Worm (Caenorhabditis elegans) whole organism, L4 larva: ENCODE measurements around the gene T10F2.5.

Experiments used
- F10B5.3 ChIP-seq: sonication (generic microtip); optimal IDR thresholded peaks from 2 replicates; lab custom pipeline; 2016; ENCODE audit warnings: mild to moderate bottlenecking, missing genetic modification characterization, missing compliant biosample characterization
- T26A8.4 ChIP-seq: fragments of 200-800 bp; sonication (Bioruptor generic); IDR thresholded peaks from 2 replicates; pipeline ENCODE4 v1.3.6; 2022; ENCODE audit warnings: missing genetic modification characterization, missing compliant biosample characterization
- Y105C5A.15 ChIP-seq: fragments of 200-800 bp; sonication (Bioruptor generic); IDR thresholded peaks from 2 replicates; pipeline ENCODE4 v1.3.6; 2022; ENCODE audit warnings: missing genetic modification characterization, missing compliant biosample characterization
- ZK546.5 ChIP-seq, 2 experiments: sonication (generic microtip); optimal IDR thresholded peaks; 2 replicates each; lab custom pipeline; 2017; ENCODE audit warnings: missing biosample characterization in 2 of 2, missing genetic modification characterization in 2 of 2
- aly-2 ChIP-seq: sonication (generic microtip); optimal IDR thresholded peaks from 2 replicates; lab custom pipeline; 2018; ENCODE audit warnings: missing biosample characterization, missing genetic modification characterization
- attf-4 ChIP-seq: sonication (generic microtip); optimal IDR thresholded peaks from 3 replicates; lab custom pipeline; 2017; ENCODE audit warnings: missing biosample characterization, missing genetic modification characterization
- ceh-82 ChIP-seq: sonication (generic microtip); optimal IDR thresholded peaks from 2 replicates; lab custom pipeline; 2017; ENCODE audit warnings: missing biosample characterization, missing genetic modification characterization
- cey-2 ChIP-seq: sonication (generic microtip); optimal IDR thresholded peaks from 3 replicates; lab custom pipeline; 2017; ENCODE audit warnings: missing genetic modification characterization, mild to moderate bottlenecking, missing compliant biosample characterization, antibody characterized with exemption, borderline replicate concordance; ENCODE audit not compliant: insufficient read depth
- daf-12 ChIP-seq: fragments of 150-350 bp; optimal IDR thresholded peaks from 2 replicates; lab custom pipeline; 2014; ENCODE audit warnings: missing biosample characterization, missing genetic modification reagents, missing genetic modification characterization
- daf-16 ChIP-seq, 3 experiments: sonication (generic microtip); optimal IDR thresholded peaks; 2 replicates each; lab custom pipeline; 2016 to 2017; ENCODE audit warnings: missing genetic modification characterization in 3 of 3, missing genetic modification reagents in 3 of 3, mild to moderate bottlenecking in 2 of 3, missing compliant biosample characterization in 2 of 3, missing biosample characterization in 1 of 3, moderate library complexity in 1 of 3
- daf-19 ChIP-seq: fragments of 200-800 bp; sonication (Bioruptor generic); conservative IDR thresholded peaks from 2 replicates; pipeline ENCODE4 v1.3.6; 2022; ENCODE audit warnings: missing genetic modification characterization, missing compliant biosample characterization
- dmd-6 ChIP-seq: fragments of 200-800 bp; sonication (Bioruptor generic); IDR thresholded peaks from 2 replicates; pipeline ENCODE4 v1.3.6; 2022; ENCODE audit warnings: missing genetic modification reagents, missing genetic modification characterization, missing compliant biosample characterization
- fkh-10 ChIP-seq: fragments of 150-350 bp; optimal IDR thresholded peaks from 2 replicates; lab custom pipeline; 2014; ENCODE audit warnings: missing biosample characterization, missing genetic modification reagents, missing genetic modification characterization
- gei-8 ChIP-seq: fragments of 200-800 bp; sonication (Bioruptor generic); optimal IDR thresholded peaks from 2 replicates; lab custom pipeline; 2018; ENCODE audit warnings: mild to moderate bottlenecking, missing genetic modification characterization, missing compliant biosample characterization
- hif-1 ChIP-seq, 2 experiments: sonication (generic microtip); optimal IDR thresholded peaks; 2 replicates each; lab custom pipeline; 2016 to 2017; ENCODE audit warnings: missing compliant biosample characterization in 2 of 2, missing genetic modification characterization in 2 of 2, missing genetic modification reagents in 2 of 2, missing genotype in 2 of 2, mild to moderate bottlenecking in 1 of 2
- hlh-11 ChIP-seq: fragments of 200-800 bp; sonication (Bioruptor generic); optimal IDR thresholded peaks from 2 replicates; lab custom pipeline; 2018; ENCODE audit warnings: mild to moderate bottlenecking, missing genetic modification characterization, missing compliant biosample characterization
- hlh-30 ChIP-seq: sonication (generic microtip); optimal IDR thresholded peaks from 2 replicates; lab custom pipeline; 2017; ENCODE audit warnings: antibody characterized with exemption, mild to moderate bottlenecking, missing genetic modification characterization, missing compliant biosample characterization; ENCODE audit not compliant: insufficient read depth
- lim-7 ChIP-seq: fragments of 200-800 bp; sonication (Bioruptor generic); IDR thresholded peaks from 2 replicates; pipeline ENCODE4 v1.3.6; 2022; ENCODE audit warnings: missing genetic modification characterization, missing compliant biosample characterization
- lin-1 ChIP-seq: fragments of 200-800 bp; sonication (Bioruptor generic); IDR thresholded peaks from 2 replicates; pipeline ENCODE4 v1.3.6; 2022; ENCODE audit warnings: missing genetic modification reagents, missing genetic modification characterization, missing compliant biosample characterization
- lin-38 ChIP-seq: fragments of 200-800 bp; sonication (Bioruptor generic); IDR thresholded peaks from 2 replicates; pipeline ENCODE4 v1.3.6; 2022; ENCODE audit warnings: missing genetic modification reagents, missing genetic modification characterization, missing compliant biosample characterization
- lin-39 ChIP-seq: fragments of 150-350 bp; optimal IDR thresholded peaks from 2 replicates; lab custom pipeline; 2014; ENCODE audit warnings: missing biosample characterization, missing genetic modification reagents, missing genetic modification characterization
- madf-5 ChIP-seq, 2 experiments: fragments of 200-800 bp; sonication (Bioruptor generic); IDR thresholded peaks; 2 replicates each; pipeline ENCODE4 v1.3.6; 2022; ENCODE audit warnings: missing compliant biosample characterization in 2 of 2, missing genetic modification characterization in 2 of 2
- mes-2 ChIP-seq: sonication (generic microtip); optimal IDR thresholded peaks from 2 replicates; lab custom pipeline; 2016; ENCODE audit warnings: missing genotype, mild to moderate bottlenecking, missing genetic modification characterization, missing compliant biosample characterization; ENCODE audit not compliant: poor library complexity, severe bottlenecking
- mxl-2 ChIP-seq: fragments of 200-800 bp; sonication (Bioruptor generic); conservative IDR thresholded peaks from 2 replicates; pipeline ENCODE4 v1.3.6; 2022; ENCODE audit warnings: missing genetic modification reagents, missing genetic modification characterization, missing compliant biosample characterization
- mxl-3 ChIP-seq: fragments of 200-800 bp; sonication (Bioruptor generic); optimal IDR thresholded peaks from 2 replicates; lab custom pipeline; 2018; ENCODE audit warnings: mild to moderate bottlenecking, missing genetic modification characterization, missing compliant biosample characterization
- nhr-102 ChIP-seq: sonication (generic microtip); optimal IDR thresholded peaks from 2 replicates; lab custom pipeline; 2016; ENCODE audit warnings: mild to moderate bottlenecking, missing genetic modification characterization, moderate library complexity, missing compliant biosample characterization
- nhr-28 ChIP-seq: fragments of 150-350 bp; optimal IDR thresholded peaks from 2 replicates; lab custom pipeline; 2014; ENCODE audit warnings: missing biosample characterization, missing genetic modification characterization
- nhr-41 ChIP-seq: fragments of 200-800 bp; sonication (Bioruptor generic); IDR thresholded peaks from 2 replicates; pipeline ENCODE4 v1.3.6; 2022; ENCODE audit warnings: missing genetic modification reagents, missing genetic modification characterization, missing compliant biosample characterization
- nhr-42 ChIP-seq: fragments of 200-800 bp; sonication (Bioruptor generic); IDR thresholded peaks from 2 replicates; pipeline ENCODE4 v1.3.6; 2022; ENCODE audit warnings: missing genetic modification characterization, missing compliant biosample characterization
- nhr-48 ChIP-seq: sonication (generic microtip); optimal IDR thresholded peaks from 2 replicates; lab custom pipeline; 2016; ENCODE audit warnings: mild to moderate bottlenecking, missing genetic modification characterization, missing compliant biosample characterization
- nhr-6 ChIP-seq: fragments of 150-350 bp; optimal IDR thresholded peaks from 2 replicates; lab custom pipeline; 2014; ENCODE audit warnings: missing biosample characterization, missing genetic modification characterization
- nhr-76 ChIP-seq: fragments of 150-350 bp; optimal IDR thresholded peaks from 2 replicates; lab custom pipeline; 2014; ENCODE audit warnings: missing biosample characterization, missing genetic modification characterization
- nhr-77 ChIP-seq: fragments of 150-350 bp; optimal IDR thresholded peaks from 2 replicates; lab custom pipeline; 2014; ENCODE audit warnings: missing biosample characterization, missing genetic modification characterization
- php-3 ChIP-seq: fragments of 200-800 bp; sonication (Bioruptor generic); IDR thresholded peaks from 2 replicates; pipeline ENCODE4 v1.3.6; 2022; ENCODE audit warnings: missing genetic modification reagents, missing genetic modification characterization, missing compliant biosample characterization
- pqm-1 ChIP-seq: sonication (generic microtip); optimal IDR thresholded peaks from 2 replicates; lab custom pipeline; 2017; ENCODE audit warnings: missing biosample characterization, missing genetic modification characterization
- rbr-2 ChIP-seq: sonication (generic microtip); optimal IDR thresholded peaks from 2 replicates; lab custom pipeline; 2016; ENCODE audit warnings: missing genotype, missing genetic modification characterization, missing compliant biosample characterization
- saeg-2 ChIP-seq: fragments of 200-800 bp; sonication (Bioruptor generic); IDR thresholded peaks from 2 replicates; pipeline ENCODE4 v1.3.6; 2022; ENCODE audit warnings: missing genetic modification reagents, missing genetic modification characterization, missing compliant biosample characterization
- sdz-12 ChIP-seq: fragments of 200-800 bp; sonication (Bioruptor generic); optimal IDR thresholded peaks from 2 replicates; lab custom pipeline; 2018; ENCODE audit warnings: mild to moderate bottlenecking, missing genetic modification characterization, missing compliant biosample characterization
- set-16 ChIP-seq: fragments of 200-800 bp; sonication (Bioruptor generic); IDR thresholded peaks from 2 replicates; pipeline ENCODE4 v1.3.6; 2022; ENCODE audit warnings: missing genetic modification reagents, missing genetic modification characterization, missing compliant biosample characterization
- skn-1 ChIP-seq: fragments of 150-350 bp; optimal IDR thresholded peaks from 2 replicates; lab custom pipeline; 2014; ENCODE audit warnings: missing biosample characterization, missing genetic modification characterization
- snpc-1.2 ChIP-seq: fragments of 200-800 bp; sonication (Bioruptor generic); IDR thresholded peaks from 2 replicates; pipeline ENCODE4 v1.3.6; 2022; ENCODE audit warnings: missing genetic modification reagents, missing genetic modification characterization, missing compliant biosample characterization
- snpc-4 ChIP-seq: fragments of 150-350 bp; optimal IDR thresholded peaks from 2 replicates; lab custom pipeline; 2014; ENCODE audit warnings: missing biosample characterization, missing genetic modification characterization
- spr-1 ChIP-seq: sonication (generic microtip); optimal IDR thresholded peaks from 2 replicates; lab custom pipeline; 2016; ENCODE audit warnings: mild to moderate bottlenecking, missing genetic modification characterization, missing compliant biosample characterization
- tra-1 ChIP-seq: fragments of 200-800 bp; sonication (Bioruptor generic); IDR thresholded peaks from 2 replicates; pipeline ENCODE4 v1.3.6; 2022; ENCODE audit warnings: missing genetic modification reagents, missing genetic modification characterization, missing compliant biosample characterization
- unc-130 ChIP-seq: sonication (generic microtip); optimal IDR thresholded peaks from 2 replicates; lab custom pipeline; 2016; ENCODE audit warnings: missing genetic modification reagents, missing genetic modification characterization, missing compliant biosample characterization
- unc-39 ChIP-seq: sonication (generic microtip); optimal IDR thresholded peaks from 2 replicates; lab custom pipeline; 2017; ENCODE audit warnings: missing biosample characterization, missing genetic modification characterization
- unc-62 ChIP-seq, 3 experiments: fragments of 150-350 bp in 1 of 3; sonication (generic microtip); optimal IDR thresholded peaks in 2 of 3; peaks in 1 of 3; 1 replicate in 1 of 3; 2 replicates in 2 of 3; lab custom pipeline; 2014 to 2017; ENCODE audit warnings: missing biosample characterization in 3 of 3, missing genetic modification characterization in 3 of 3, missing genetic modification reagents in 3 of 3, missing genotype in 1 of 3
- vab-7 ChIP-seq: fragments of 200-800 bp; sonication (Bioruptor generic); IDR thresholded peaks from 2 replicates; pipeline ENCODE4 v1.3.6; 2022; ENCODE audit warnings: missing genetic modification reagents, missing genetic modification characterization, missing compliant biosample characterization
- zip-11 ChIP-seq: fragments of 200-800 bp; sonication (Bioruptor generic); IDR thresholded peaks from 2 replicates; pipeline ENCODE4 v1.3.6; 2022; ENCODE audit warnings: missing genetic modification characterization, missing compliant biosample characterization
- zip-2 ChIP-seq: fragments of 150-350 bp; optimal IDR thresholded peaks from 2 replicates; lab custom pipeline; 2014; ENCODE audit warnings: missing biosample characterization, missing genetic modification characterization
- ztf-11 ChIP-seq: fragments of 150-350 bp; optimal IDR thresholded peaks from 2 replicates; lab custom pipeline; 2014; ENCODE audit warnings: missing biosample characterization, missing genetic modification characterization
- ztf-7 ChIP-seq: fragments of 150-350 bp; optimal IDR thresholded peaks from 2 replicates; lab custom pipeline; 2014; ENCODE audit warnings: missing biosample characterization, missing genetic modification characterization

T10F2.5 gene

DNA sequence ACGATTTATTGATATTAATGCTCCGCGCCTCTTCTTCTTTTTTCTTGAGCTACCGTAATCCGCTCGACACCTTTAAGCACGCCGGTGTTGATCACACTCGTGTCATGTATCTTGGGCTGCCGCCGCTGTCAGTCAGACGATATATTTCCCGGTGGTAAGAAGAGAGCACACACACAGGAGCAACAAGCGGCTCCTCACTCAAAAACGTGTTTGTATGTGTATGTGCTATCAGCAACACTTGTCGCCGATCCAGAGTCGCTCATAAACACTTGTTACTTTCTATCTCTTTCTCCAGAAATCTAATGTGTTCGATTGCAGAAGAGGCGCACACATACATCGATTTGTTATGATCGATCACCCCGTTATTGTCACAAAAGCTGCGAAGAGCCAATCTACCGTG lies 18.8 kb downstream of the T10F2.5 start (continued):
- TF ChIP-seq sdz-12: no peak
- no peak for TF ChIP-seq cey-2
- TF ChIP-seq ZK546.5 (tag; optimal IDR thresholded peaks at IDR 0.05; lab: Kevin White, UChicago): no peak
- peak; percentile 30 for TF ChIP-seq nhr-28 (tag; lab: Kevin White, UChicago)
- TF ChIP-seq mxl-2 (GFP tag; lab: Robert Waterston, UW): no peak
- no peak for TF ChIP-seq saeg-2 (GFP tag; lab: Robert Waterston, UW)
- TF ChIP-seq set-16 (GFP tag; lab: Robert Waterston, UW): no peak
- no peak for TF ChIP-seq lim-7 (GFP tag; lab: Robert Waterston, UW)
- no peak for TF ChIP-seq ztf-11 (tag; lab: Kevin White, UChicago)
- no peak for TF ChIP-seq rbr-2 (tag; lab: Kevin White, UChicago)
- no peak for TF ChIP-seq tra-1 (GFP tag; lab: Robert Waterston, UW)
- TF ChIP-seq dmd-6 (GFP tag; lab: Robert Waterston, UW): peak; percentile 34; the same call in 1 of the 2 replicates
- TF ChIP-seq mxl-3: peak; percentile 58
- TF ChIP-seq zip-2 (tag; lab: Kevin White, UChicago): no peak
- no peak for TF ChIP-seq nhr-41 (GFP tag; lab: Robert Waterston, UW)
- peak in 1 of 2 experiments; percentile 80 for TF ChIP-seq daf-16 (GFP tag; optimal IDR thresholded peaks at IDR 0.05; lab: Kevin White, UChicago)
- TF ChIP-seq daf-16 (tag; optimal IDR thresholded peaks at IDR 0.05; lab: Kevin White, UChicago): peak; percentile 70
- no peak for TF ChIP-seq aly-2 (tag; lab: Kevin White, UChicago)
- TF ChIP-seq zip-11 (GFP tag; lab: Robert Waterston, UW): no peak
- no peak for TF ChIP-seq ceh-82 (tag; lab: Kevin White, UChicago)
- peak in 1 of 2 experiments; percentile 5 for TF ChIP-seq unc-62 (GFP tag; optimal IDR thresholded peaks at IDR 0.05 in 1 of 2; lab: Kevin White, UChicago)
- no peak for TF ChIP-seq unc-62 (tag; optimal IDR thresholded peaks at IDR 0.05; lab: Kevin White, UChicago)
- TF ChIP-seq nhr-76 (tag; lab: Kevin White, UChicago): no peak
- no peak for TF ChIP-seq ztf-7 (tag; lab: Kevin White, UChicago)
- TF ChIP-seq unc-130 (GFP tag; lab: Kevin White, UChicago): no peak
- TF ChIP-seq attf-4 (tag; lab: Kevin White, UChicago): no peak
- no peak for TF ChIP-seq vab-7 (GFP tag; lab: Robert Waterston, UW)
- peak; percentile 65 for TF ChIP-seq hlh-11 (tag; lab: Kevin White, UChicago)
- no peak for TF ChIP-seq nhr-102
- TF ChIP-seq pqm-1: no peak
- TF ChIP-seq daf-19 (GFP tag; lab: Robert Waterston, UW): no peak
- no peak for TF ChIP-seq lin-1
- TF ChIP-seq hif-1 (tag; optimal IDR thresholded peaks at IDR 0.05; lab: Kevin White, UChicago): no peak
- no peak for TF ChIP-seq daf-12
- TF ChIP-seq snpc-1.2 (GFP tag; lab: Robert Waterston, UW): no peak
- peak; percentile 15 for TF ChIP-seq mes-2 (tag; lab: Kevin White, UChicago)
- no peak for TF ChIP-seq fkh-10 (GFP tag; lab: Kevin White, UChicago)
- TF ChIP-seq nhr-6 (tag; lab: Kevin White, UChicago): no peak
- TF ChIP-seq hlh-30 (tag; lab: Kevin White, UChicago): peak; percentile 25
- no peak for TF ChIP-seq lin-39 (tag; lab: Kevin White, UChicago)
- TF ChIP-seq nhr-77 (tag; lab: Kevin White, UChicago): no peak
- no peak for TF ChIP-seq T26A8.4 (GFP tag; lab: Robert Waterston, UW)
- TF ChIP-seq madf-5 (GFP tag; IDR thresholded peaks at IDR 0.05; lab: Robert Waterston, UW): no peak
- no peak for TF ChIP-seq skn-1 (tag; lab: Kevin White, UChicago)
- no peak for TF ChIP-seq Y105C5A.15
- TF ChIP-seq nhr-48 (tag; lab: Kevin White, UChicago): no peak
- no peak for TF ChIP-seq snpc-4 (tag; lab: Kevin White, UChicago)
- no peak for TF ChIP-seq nhr-42 (GFP tag; lab: Robert Waterston, UW)
- no peak for TF ChIP-seq spr-1 (tag; lab: Kevin White, UChicago)
- TF ChIP-seq unc-39 (tag; lab: Kevin White, UChicago): no peak
- TF ChIP-seq php-3: no peak
- no peak for TF ChIP-seq lin-38 (GFP tag; lab: Robert Waterston, UW)
- no peak for TF ChIP-seq F10B5.3 (tag; lab: Kevin White, UChicago)
- TF ChIP-seq gei-8 (GFP tag; lab: Kevin White, UChicago): no peak
